Fruit fly (Drosophila melanogaster) whole organism, embryonic: ENCODE data around the gene Spt6.

Experiments
- Abd-B ChIP-seq: fragments of 200-800 bp; sonication (Bioruptor generic); optimal IDR thresholded peaks from 2 replicates; lab custom pipeline; 2018; ENCODE audit warnings: missing biosample characterization, mild to moderate bottlenecking, missing genetic modification characterization, moderate library complexity
- BEAF-32 ChIP-seq: fragments of 200-800 bp; sonication (Bioruptor generic); optimal IDR thresholded peaks from 3 replicates; lab custom pipeline; 2017; ENCODE audit warnings: missing biosample characterization, missing genetic modification characterization, mild to moderate bottlenecking, moderate library complexity, missing genetic modification reagents
- CG10147 ChIP-seq: fragments of 200-800 bp; sonication (Bioruptor generic); optimal IDR thresholded peaks from 2 replicates; lab custom pipeline; 2019; ENCODE audit warnings: missing biosample characterization, mild to moderate bottlenecking, missing genetic modification characterization, moderate library complexity
- CG1024 ChIP-seq: fragments of 200-800 bp; sonication (Bioruptor generic); IDR thresholded peaks from 2 replicates; pipeline ENCODE4 v1.3.6; 2022; ENCODE audit warnings: missing biosample characterization, missing genetic modification characterization
- CG10543 ChIP-seq: fragments of 200-800 bp; sonication (Bioruptor generic); optimal IDR thresholded peaks from 3 replicates; lab custom pipeline; 2017; ENCODE audit warnings: missing biosample characterization, mild to moderate bottlenecking, missing genetic modification characterization, moderate library complexity
- CG10959 ChIP-seq: fragments of 200-800 bp; sonication (Bioruptor generic); IDR thresholded peaks from 2 replicates; pipeline ENCODE4 v1.3.6; 2022; ENCODE audit warnings: missing biosample characterization, missing genetic modification characterization
- CG12104 ChIP-seq: fragments of 200-800 bp; sonication (Bioruptor generic); optimal IDR thresholded peaks from 3 replicates; lab custom pipeline; 2016; ENCODE audit warnings: missing biosample characterization, missing genetic modification characterization
- CG13424 ChIP-seq: fragments of 200-800 bp; sonication (Bioruptor generic); optimal IDR thresholded peaks from 2 replicates; lab custom pipeline; 2019; ENCODE audit warnings: missing biosample characterization, mild to moderate bottlenecking, missing genetic modification characterization, moderate library complexity
- CG1603 ChIP-seq: fragments of 200-800 bp; sonication (Bioruptor generic); optimal IDR thresholded peaks from 2 replicates; lab custom pipeline; 2019; ENCODE audit warnings: missing biosample characterization, mild to moderate bottlenecking, missing genetic modification characterization, moderate library complexity
- CG33213 ChIP-seq: fragments of 200-800 bp; sonication (Bioruptor generic); optimal IDR thresholded peaks from 3 replicates; lab custom pipeline; 2016; ENCODE audit warnings: missing biosample characterization, missing genetic modification characterization
- CG34422 ChIP-seq: fragments of 200-800 bp; sonication (Bioruptor generic); IDR thresholded peaks from 3 replicates; pipeline ENCODE4 v1.3.6; 2022; ENCODE audit warnings: missing biosample characterization, missing genetic modification characterization
- CG3995 ChIP-seq: fragments of 200-800 bp; sonication (Bioruptor generic); optimal IDR thresholded peaks from 3 replicates; lab custom pipeline; 2016; ENCODE audit warnings: missing biosample characterization, missing genetic modification characterization
- CG4328 ChIP-seq: fragments of 200-800 bp; sonication (Bioruptor generic); optimal IDR thresholded peaks from 3 replicates; lab custom pipeline; 2017; ENCODE audit warnings: missing biosample characterization, missing genetic modification reagents, missing genetic modification characterization
- CG5245 ChIP-seq: fragments of 200-800 bp; sonication (Bioruptor generic); optimal IDR thresholded peaks from 3 replicates; lab custom pipeline; 2016; ENCODE audit warnings: missing biosample characterization, missing genetic modification characterization
- CG7271 ChIP-seq: fragments of 200-800 bp; sonication (Bioruptor generic); optimal IDR thresholded peaks from 2 replicates; lab custom pipeline; 2018; ENCODE audit warnings: missing biosample characterization, mild to moderate bottlenecking, missing genetic modification characterization, moderate library complexity
- CG7963 ChIP-seq: fragments of 200-800 bp; sonication (Bioruptor generic); IDR thresholded peaks from 3 replicates; pipeline ENCODE4 v1.3.6; 2022; ENCODE audit warnings: missing biosample characterization, missing genetic modification characterization; ENCODE audit not compliant: partially characterized antibody
- CG8765 ChIP-seq: fragments of 200-800 bp; sonication (Bioruptor generic); IDR thresholded peaks from 2 replicates; pipeline ENCODE4 v1.3.6; 2022; ENCODE audit warnings: missing biosample characterization, missing genetic modification characterization
- CG9876 ChIP-seq: fragments of 200-800 bp; sonication (Bioruptor generic); optimal IDR thresholded peaks from 2 replicates; lab custom pipeline; 2016; ENCODE audit warnings: missing biosample characterization, missing genetic modification characterization
- Dek ChIP-seq: fragments of 200-800 bp; sonication (Bioruptor generic); optimal IDR thresholded peaks from 3 replicates; lab custom pipeline; 2019; ENCODE audit warnings: missing biosample characterization, mild to moderate bottlenecking, missing genetic modification characterization, moderate library complexity
- Dfd ChIP-seq, 2 experiments: fragments of >200 bp; optimal IDR thresholded peaks; 2 replicates each; lab custom pipeline; 2017; ENCODE audit warnings: missing biosample characterization in 2 of 2, missing genetic modification characterization in 2 of 2
- Dp ChIP-seq: fragments of 200-800 bp; sonication (Bioruptor generic); optimal IDR thresholded peaks from 2 replicates; lab custom pipeline; 2018; ENCODE audit warnings: missing biosample characterization, mild to moderate bottlenecking, missing genetic modification characterization, moderate library complexity
- E2f1 ChIP-seq: fragments of 200-800 bp; sonication (Bioruptor generic); IDR thresholded peaks from 2 replicates; pipeline ENCODE4 v1.3.6; 2022; ENCODE audit warnings: missing biosample characterization, missing genetic modification characterization
- Ets65A ChIP-seq: fragments of 200-800 bp; sonication (Bioruptor generic); peaks from one replicate; lab custom pipeline; 2016; ENCODE audit warnings: missing biosample characterization, missing genetic modification characterization
- Hr51 ChIP-seq, 2 experiments: fragments of 200-800 bp; sonication (Bioruptor generic); optimal IDR thresholded peaks; 2 replicates in 1 of 2; 3 replicates in 1 of 2; lab custom pipeline; 2016 to 2018; ENCODE audit warnings: missing biosample characterization in 2 of 2, missing genetic modification characterization in 2 of 2, mild to moderate bottlenecking in 1 of 2, moderate library complexity in 1 of 2
- MBD-R2 ChIP-seq: fragments of 200-800 bp; sonication (Bioruptor generic); IDR thresholded peaks from 2 replicates; pipeline ENCODE4 v1.3.6; 2022; ENCODE audit warnings: missing biosample characterization, missing genetic modification characterization
- Meics ChIP-seq: fragments of 200-800 bp; sonication (Bioruptor generic); optimal IDR thresholded peaks from 2 replicates; lab custom pipeline; 2017; ENCODE audit warnings: missing biosample characterization, mild to moderate bottlenecking, missing genetic modification characterization
- Nf-YC ChIP-seq: fragments of 200-800 bp; optimal IDR thresholded peaks from 3 replicates; lab custom pipeline; 2019; ENCODE audit warnings: missing biosample characterization, mild to moderate bottlenecking, missing genetic modification characterization, moderate library complexity
- PHDP ChIP-seq: fragments of 200-800 bp; sonication (Bioruptor generic); optimal IDR thresholded peaks from 3 replicates; lab custom pipeline; 2018; ENCODE audit warnings: missing biosample characterization, mild to moderate bottlenecking, missing genetic modification characterization, moderate library complexity
- Pdp1 ChIP-seq, 2 experiments: fragments of 200-800 bp; sonication (Bioruptor generic); optimal IDR thresholded peaks; 3 replicates each; lab custom pipeline; 2016; ENCODE audit warnings: missing biosample characterization in 2 of 2, missing genetic modification characterization in 2 of 2, mild to moderate bottlenecking in 1 of 2, moderate library complexity in 1 of 2
- Rfx ChIP-seq: fragments of 200-800 bp; sonication (Bioruptor generic); IDR thresholded peaks from 2 replicates; pipeline ENCODE4 v1.3.6; 2022; ENCODE audit warnings: missing biosample characterization, missing genetic modification characterization
- Sin3A ChIP-seq: fragments of >200 bp; optimal IDR thresholded peaks from 2 replicates; lab custom pipeline; 2018
- Six4 ChIP-seq: fragments of 200-800 bp; sonication (Bioruptor generic); optimal IDR thresholded peaks from 2 replicates; lab custom pipeline; 2016; ENCODE audit warnings: missing biosample characterization, missing genetic modification characterization
- Spps ChIP-seq: fragments of 200-800 bp; sonication (Bioruptor generic); optimal IDR thresholded peaks from 2 replicates; lab custom pipeline; 2018; ENCODE audit warnings: missing biosample characterization, mild to moderate bottlenecking, missing genetic modification characterization
- Sry-δ ChIP-seq: fragments of 200-800 bp; sonication (Bioruptor generic); optimal IDR thresholded peaks from 2 replicates; lab custom pipeline; 2016; ENCODE audit warnings: missing biosample characterization, missing genetic modification characterization
- Xbp1 ChIP-seq: fragments of 200-800 bp; sonication (Bioruptor generic); optimal IDR thresholded peaks from 3 replicates; lab custom pipeline; 2016; ENCODE audit warnings: missing biosample characterization, mild to moderate bottlenecking, missing genetic modification characterization
- cad ChIP-seq: fragments of >200 bp; optimal IDR thresholded peaks from 2 replicates; lab custom pipeline; 2017; ENCODE audit warnings: missing biosample characterization, missing genetic modification characterization
- chif ChIP-seq, 2 experiments: fragments of 200-800 bp; sonication (Bioruptor generic); optimal IDR thresholded peaks; 3 replicates each; lab custom pipeline; 2016; ENCODE audit warnings: missing biosample characterization in 2 of 2, missing genetic modification characterization in 2 of 2
- dmrt11E ChIP-seq: fragments of 200-800 bp; sonication (Bioruptor generic); optimal IDR thresholded peaks from 3 replicates; lab custom pipeline; 2018; ENCODE audit warnings: missing biosample characterization, mild to moderate bottlenecking, missing genetic modification characterization, moderate library complexity
- fru ChIP-seq: fragments of >200 bp; optimal IDR thresholded peaks from 2 replicates; lab custom pipeline; 2017
- fu2 ChIP-seq: fragments of 200-800 bp; sonication (Bioruptor generic); optimal IDR thresholded peaks from 2 replicates; lab custom pipeline; 2016; ENCODE audit warnings: missing biosample characterization, missing genetic modification characterization
- gcm ChIP-seq: fragments of 200-800 bp; sonication (Bioruptor generic); optimal IDR thresholded peaks from 2 replicates; lab custom pipeline; 2019; ENCODE audit warnings: missing biosample characterization, mild to moderate bottlenecking, missing genetic modification characterization, moderate library complexity
- gfzf ChIP-seq: fragments of 200-800 bp; sonication (Bioruptor generic); optimal IDR thresholded peaks from 2 replicates; lab custom pipeline; 2016; ENCODE audit warnings: missing biosample characterization, mild to moderate bottlenecking, missing genetic modification characterization, moderate library complexity
- jing ChIP-seq: fragments of 200-800 bp; sonication (Bioruptor generic); optimal IDR thresholded peaks from 2 replicates; lab custom pipeline; 2018; ENCODE audit warnings: missing biosample characterization, mild to moderate bottlenecking, missing genetic modification characterization
- klu ChIP-seq: fragments of 200-800 bp; sonication (Bioruptor generic); IDR thresholded peaks from 2 replicates; pipeline ENCODE4 v1.3.6; 2022; ENCODE audit warnings: missing biosample characterization, missing genetic modification characterization
- nmo ChIP-seq: fragments of 200-800 bp; sonication (Bioruptor generic); optimal IDR thresholded peaks from 2 replicates; lab custom pipeline; 2018; ENCODE audit warnings: missing biosample characterization, mild to moderate bottlenecking, missing genetic modification characterization, moderate library complexity
- oc ChIP-seq: fragments of 200-800 bp; sonication (Bioruptor generic); optimal IDR thresholded peaks from 2 replicates; lab custom pipeline; 2018; ENCODE audit warnings: missing biosample characterization, mild to moderate bottlenecking, missing genetic modification characterization, moderate library complexity
- sim ChIP-seq: fragments of 200-800 bp; sonication (Bioruptor generic); IDR thresholded peaks from 2 replicates; pipeline ENCODE4 v1.3.6; 2022; ENCODE audit warnings: missing biosample characterization, missing genetic modification characterization
- ssp ChIP-seq: fragments of 200-800 bp; sonication (Bioruptor generic); IDR thresholded peaks from 2 replicates; pipeline ENCODE4 v1.3.6; 2022; ENCODE audit warnings: missing biosample characterization, missing genetic modification characterization
- stwl ChIP-seq: fragments of 200-800 bp; sonication (Bioruptor generic); optimal IDR thresholded peaks from 3 replicates; lab custom pipeline; 2018; ENCODE audit warnings: missing biosample characterization, mild to moderate bottlenecking, missing genetic modification characterization, moderate library complexity
- tll ChIP-seq, 2 experiments: fragments of 200-800 bp in 1 of 2; fragments of >200 bp in 1 of 2; sonication (Bioruptor generic) in 1 of 2; optimal IDR thresholded peaks; 2 replicates each; lab custom pipeline; 2017 to 2019; ENCODE audit warnings: missing biosample characterization in 2 of 2, missing genetic modification characterization in 2 of 2, mild to moderate bottlenecking in 1 of 2, moderate library complexity in 1 of 2

The Spt6 gene

dm6 chrX:6287842-6288241 is 20.2 kb downstream of the Spt6 start, which contains the start of the genes Top3beta and wuho (continued):
- TF ChIP-seq dmrt11E (tag; lab: Kevin White, UChicago) (no peak), CG10959 (no peak), CG7963 (no peak), ssp (GFP tag; lab: Robert Waterston, UW) (peak; percentile 46; the same call in 1 of the 2 replicates), PHDP (tag; lab: Kevin White, UChicago) (peak; percentile 32), CG9876 (GFP tag; lab: Kevin White, UChicago) (peak; percentile 15), sim (no peak), CG34422 (GFP tag; lab: Robert Waterston, UW) (peak; percentile 68; the same call in 2 of the 3 replicates), klu (GFP tag; lab: Robert Waterston, UW) (no peak), CG12104 (GFP tag; lab: Kevin White, UChicago) (no peak), CG10147 (GFP tag; lab: Kevin White, UChicago) (peak; percentile 14), tll (GFP tag; optimal IDR thresholded peaks at IDR 0.05; lab: Kevin White, UChicago) (no peak), E2f1 (GFP tag; lab: Robert Waterston, UW) (no peak), Hr51 (GFP tag; optimal IDR thresholded peaks at IDR 0.05; lab: Kevin White, UChicago) (peak in 1 of 2 experiments; percentile 28), CG7271 (peak; percentile 26), Dek (tag; lab: Kevin White, UChicago) (no peak), Nf-YC (tag; lab: Kevin White, UChicago) (peak; percentile 74), oc (tag; lab: Kevin White, UChicago) (peak; percentile 79), Meics (no peak), Spps (tag; lab: Kevin White, UChicago) (peak; percentile 6), CG13424 (tag; lab: Kevin White, UChicago) (peak; percentile 8), Xbp1 (GFP tag; lab: Kevin White, UChicago) (peak; percentile 60), Six4 (GFP tag; lab: Kevin White, UChicago) (no peak), CG4328 (GFP tag; lab: Kevin White, UChicago) (no peak), CG1024 (no peak), fru (no peak), jing (no peak), CG3995 (GFP tag; lab: Kevin White, UChicago) (peak; percentile 59)

dm6 chrX:6291083-6291699 is 23.6 kb downstream of the Spt6 start, which contains the start of the genes Rpt4 and mldr:
Gene Rpt4, minus strand, starts transcription at chrX:6291245.
Gene mldr, plus strand, starts transcription at chrX:6291303.
- TF ChIP-seq nmo (GFP tag; lab: Kevin White, UChicago) (peak; percentile 40), Dfd (GFP tag; optimal IDR thresholded peaks at IDR 0.05; lab: Kevin White, UChicago) (no peak), stwl (tag; lab: Kevin White, UChicago) (peak; percentile 38), CG1603 (tag; lab: Kevin White, UChicago) (peak; percentile 75), fu2 (GFP tag; lab: Kevin White, UChicago) (no peak), Pdp1 (GFP tag; optimal IDR thresholded peaks at IDR 0.05; lab: Kevin White, UChicago) (peak in 1 of 2 experiments; percentile 52), MBD-R2 (GFP tag; lab: Robert Waterston, UW) (peak; percentile 98), BEAF-32 (peak; percentile 42), CG33213 (GFP tag; lab: Kevin White, UChicago) (peak; percentile 38), CG10543 (no peak), Dp (peak; percentile 46), cad (no peak), CG8765 (GFP tag; lab: Robert Waterston, UW) (no peak), Rfx (GFP tag; lab: Robert Waterston, UW) (0 out of 2 replicates have a peak, but pooled peaks have one; percentile 16), Ets65A (GFP tag; lab: Kevin White, UChicago) (no peak), gfzf (GFP tag; lab: Kevin White, UChicago) (peak; percentile 94), CG5245 (GFP tag; lab: Kevin White, UChicago) (no peak), Sry-δ (peak; percentile 30), gcm (no peak), chif (GFP tag; optimal IDR thresholded peaks at IDR 0.05; lab: Kevin White, UChicago) (no peak), Spps (tag; lab: Kevin White, UChicago) (no peak), Abd-B (GFP tag; lab: Kevin White, UChicago) (no peak), Sin3A (lab: Kevin White, UChicago) (peak; percentile 63)
